Fruit fly (Drosophila melanogaster) whole organism, embryonic: ENCODE data around the gene CG10584.

ENCODE experiments used
- B-H1 ChIP-seq: fragments of 200-800 bp; sonication (Bioruptor generic); IDR thresholded peaks from 3 replicates; pipeline ENCODE4 v1.3.6; 2022; ENCODE audit warnings: missing biosample characterization, missing genetic modification characterization
- BtbVII ChIP-seq: fragments of 200-800 bp; sonication (Bioruptor generic); optimal IDR thresholded peaks from 3 replicates; lab custom pipeline; 2017; ENCODE audit warnings: missing biosample characterization, mild to moderate bottlenecking, missing genetic modification characterization
- Bteb2 ChIP-seq: fragments of 200-800 bp; sonication (Bioruptor generic); optimal IDR thresholded peaks from 2 replicates; lab custom pipeline; 2016; ENCODE audit warnings: missing biosample characterization, missing genetic modification characterization
- CG10147 ChIP-seq: fragments of 200-800 bp; sonication (Bioruptor generic); optimal IDR thresholded peaks from 2 replicates; lab custom pipeline; 2019; ENCODE audit warnings: missing biosample characterization, mild to moderate bottlenecking, missing genetic modification characterization, moderate library complexity
- CG11695 ChIP-seq: fragments of 200-800 bp; sonication (Bioruptor generic); IDR thresholded peaks from 3 replicates; pipeline ENCODE4 v1.3.6; 2022; ENCODE audit warnings: missing biosample characterization, missing genetic modification characterization
- CG12391 ChIP-seq: fragments of 200-800 bp; sonication (Bioruptor generic); optimal IDR thresholded peaks from 3 replicates; lab custom pipeline; 2018; ENCODE audit warnings: missing biosample characterization, mild to moderate bottlenecking, missing genetic modification characterization, moderate library complexity
- CG12659 ChIP-seq: fragments of 200-800 bp; sonication (Bioruptor generic); optimal IDR thresholded peaks from 3 replicates; lab custom pipeline; 2017; ENCODE audit warnings: mild to moderate bottlenecking, missing biosample characterization, missing genetic modification reagents, missing genetic modification characterization
- CG16813 ChIP-seq: fragments of 200-800 bp; sonication (Bioruptor generic); IDR thresholded peaks from 3 replicates; pipeline ENCODE4 v1.3.6; 2022; ENCODE audit warnings: missing biosample characterization, missing genetic modification characterization; ENCODE audit not compliant: partially characterized antibody
- CG17568 ChIP-seq: fragments of 200-800 bp; sonication (Bioruptor generic); optimal IDR thresholded peaks from 2 replicates; lab custom pipeline; 2018; ENCODE audit warnings: missing biosample characterization, mild to moderate bottlenecking, missing genetic modification characterization, moderate library complexity
- CG17912 ChIP-seq: fragments of 200-800 bp; sonication (Bioruptor generic); optimal IDR thresholded peaks from 2 replicates; lab custom pipeline; 2018; ENCODE audit warnings: missing biosample characterization, mild to moderate bottlenecking, missing genetic modification characterization
- CG18764 ChIP-seq: fragments of 200-800 bp; sonication (Bioruptor generic); optimal IDR thresholded peaks from 3 replicates; lab custom pipeline; 2016; ENCODE audit warnings: missing biosample characterization, missing genetic modification characterization
- CG33213 ChIP-seq: fragments of 200-800 bp; sonication (Bioruptor generic); optimal IDR thresholded peaks from 3 replicates; lab custom pipeline; 2016; ENCODE audit warnings: missing biosample characterization, missing genetic modification characterization
- CG33557 ChIP-seq: fragments of 200-800 bp; sonication (Bioruptor generic); optimal IDR thresholded peaks from 2 replicates; lab custom pipeline; 2019; ENCODE audit warnings: missing biosample characterization, mild to moderate bottlenecking, missing genetic modification characterization, moderate library complexity
- CG3838 ChIP-seq: fragments of 200-800 bp; sonication (Bioruptor generic); optimal IDR thresholded peaks from 3 replicates; lab custom pipeline; 2016; ENCODE audit warnings: missing biosample characterization, missing genetic modification characterization
- CG3995 ChIP-seq: fragments of 200-800 bp; sonication (Bioruptor generic); optimal IDR thresholded peaks from 3 replicates; lab custom pipeline; 2016; ENCODE audit warnings: missing biosample characterization, missing genetic modification characterization
- CG42726 ChIP-seq: fragments of 200-800 bp; sonication (Bioruptor generic); IDR thresholded peaks from 2 replicates; pipeline ENCODE4 v1.3.6; 2022; ENCODE audit warnings: missing biosample characterization, missing genetic modification characterization; ENCODE audit not compliant: partially characterized antibody
- CG4328 ChIP-seq: fragments of 200-800 bp; sonication (Bioruptor generic); optimal IDR thresholded peaks from 3 replicates; lab custom pipeline; 2017; ENCODE audit warnings: missing biosample characterization, missing genetic modification reagents, missing genetic modification characterization
- CG6683 ChIP-seq: fragments of 200-800 bp; sonication (Bioruptor generic); optimal IDR thresholded peaks from 2 replicates; lab custom pipeline; 2017; ENCODE audit warnings: missing biosample characterization, mild to moderate bottlenecking, missing genetic modification characterization, missing genetic modification reagents
- CG7357 ChIP-seq: fragments of 200-800 bp; sonication (Bioruptor generic); IDR thresholded peaks from 3 replicates; pipeline ENCODE4 v1.3.6; 2022; ENCODE audit warnings: missing biosample characterization, missing genetic modification characterization
- CG8359 ChIP-seq: fragments of 200-800 bp; sonication (Bioruptor generic); optimal IDR thresholded peaks from 2 replicates; lab custom pipeline; 2017; ENCODE audit warnings: missing biosample characterization, mild to moderate bottlenecking, missing genetic modification characterization, borderline replicate concordance
- CHES-1-like ChIP-seq: fragments of 200-800 bp; sonication (Bioruptor generic); optimal IDR thresholded peaks from 2 replicates; lab custom pipeline; 2016; ENCODE audit warnings: missing biosample characterization, missing genetic modification characterization
- CrebB ChIP-seq: fragments of 200-800 bp; sonication (Bioruptor generic); optimal IDR thresholded peaks from 3 replicates; lab custom pipeline; 2018; ENCODE audit warnings: missing biosample characterization, mild to moderate bottlenecking, missing genetic modification characterization
- Doc2 ChIP-seq: fragments of 200-800 bp; sonication (Bioruptor generic); IDR thresholded peaks from 2 replicates; pipeline ENCODE4 v1.3.6; 2022; ENCODE audit warnings: missing biosample characterization, missing genetic modification characterization
- Fer3 ChIP-seq: fragments of 200-800 bp; sonication (Bioruptor generic); optimal IDR thresholded peaks from 2 replicates; lab custom pipeline; 2018; ENCODE audit warnings: missing biosample characterization, mild to moderate bottlenecking, missing genetic modification characterization, moderate library complexity
- GATAe ChIP-seq: fragments of 200-800 bp; sonication (Bioruptor generic); conservative IDR thresholded peaks from 2 replicates; pipeline ENCODE4 v1.3.6; 2022; ENCODE audit warnings: missing biosample characterization, missing genetic modification characterization
- H15 ChIP-seq: fragments of 200-800 bp; sonication (Bioruptor generic); IDR thresholded peaks from 3 replicates; pipeline ENCODE4 v1.3.6; 2022; ENCODE audit warnings: missing biosample characterization, missing genetic modification characterization
- H2.0 ChIP-seq: fragments of 200-800 bp; sonication (Bioruptor generic); IDR thresholded peaks from 2 replicates; pipeline ENCODE4 v1.3.6; 2022; ENCODE audit warnings: missing biosample characterization, missing genetic modification characterization
- Hmx ChIP-seq: fragments of 200-800 bp; sonication (Bioruptor generic); optimal IDR thresholded peaks from 2 replicates; lab custom pipeline; 2016; ENCODE audit warnings: missing biosample characterization, missing genetic modification characterization
- Med ChIP-seq: fragments of 200-800 bp; sonication (Bioruptor generic); peaks from one replicate; lab custom pipeline; 2016; ENCODE audit warnings: missing biosample characterization, missing genetic modification characterization, mild to moderate bottlenecking, inconsistent platforms, moderate library complexity
- NC2β ChIP-seq: fragments of 200-800 bp; sonication (Bioruptor generic); optimal IDR thresholded peaks from 2 replicates; lab custom pipeline; 2016; ENCODE audit warnings: missing biosample characterization, missing genetic modification characterization
- Sin3A ChIP-seq: fragments of >200 bp; optimal IDR thresholded peaks from 2 replicates; lab custom pipeline; 2018
- Sry-δ ChIP-seq: fragments of 200-800 bp; sonication (Bioruptor generic); optimal IDR thresholded peaks from 2 replicates; lab custom pipeline; 2016; ENCODE audit warnings: missing biosample characterization, missing genetic modification characterization
- Xrp1 ChIP-seq: fragments of 200-800 bp; sonication (Bioruptor generic); IDR thresholded peaks from 2 replicates; pipeline ENCODE4 v1.3.6; 2022; ENCODE audit warnings: missing biosample characterization, missing genetic modification characterization
- disco-r ChIP-seq: fragments of 200-800 bp; sonication (Bioruptor generic); optimal IDR thresholded peaks from 2 replicates; lab custom pipeline; 2016; ENCODE audit warnings: missing biosample characterization, missing genetic modification characterization
- fd102C ChIP-seq: fragments of 200-800 bp; sonication (Bioruptor generic); optimal IDR thresholded peaks from 2 replicates; lab custom pipeline; 2018; ENCODE audit warnings: missing biosample characterization, mild to moderate bottlenecking, missing genetic modification characterization, moderate library complexity
- fd64A ChIP-seq: fragments of 200-800 bp; sonication (Bioruptor generic); optimal IDR thresholded peaks from 3 replicates; lab custom pipeline; 2018; ENCODE audit warnings: missing biosample characterization, mild to moderate bottlenecking, missing genetic modification characterization
- gem ChIP-seq: fragments of 200-800 bp; sonication (Bioruptor generic); optimal IDR thresholded peaks from 2 replicates; lab custom pipeline; 2019; ENCODE audit warnings: missing biosample characterization, mild to moderate bottlenecking, missing genetic modification characterization, moderate library complexity
- jing ChIP-seq: fragments of 200-800 bp; sonication (Bioruptor generic); optimal IDR thresholded peaks from 2 replicates; lab custom pipeline; 2018; ENCODE audit warnings: missing biosample characterization, mild to moderate bottlenecking, missing genetic modification characterization
- kni ChIP-seq: fragments of 200-800 bp; sonication (Bioruptor generic); optimal IDR thresholded peaks from 3 replicates; lab custom pipeline; 2017; ENCODE audit warnings: mild to moderate bottlenecking, missing biosample characterization, missing genetic modification reagents, missing genetic modification characterization
- luna ChIP-seq: fragments of 200-800 bp; sonication (Bioruptor generic); optimal IDR thresholded peaks from 2 replicates; lab custom pipeline; 2016; ENCODE audit warnings: missing biosample characterization, missing genetic modification characterization
- mld ChIP-seq: fragments of 200-800 bp; sonication (Bioruptor generic); IDR thresholded peaks from 3 replicates; pipeline ENCODE4 v1.3.6; 2022; ENCODE audit warnings: missing biosample characterization, missing genetic modification characterization; ENCODE audit not compliant: partially characterized antibody
- nerfin-1 ChIP-seq: fragments of 200-800 bp; sonication (Bioruptor generic); optimal IDR thresholded peaks from 3 replicates; lab custom pipeline; 2019; ENCODE audit warnings: missing biosample characterization, mild to moderate bottlenecking, missing genetic modification characterization, moderate library complexity
- otp ChIP-seq: fragments of 200-800 bp; sonication (Bioruptor generic); IDR thresholded peaks from 3 replicates; pipeline ENCODE4, ENCODE4 v1.3.6; 2022; ENCODE audit warnings: missing biosample characterization, missing genetic modification characterization
- pan ChIP-seq, 4 experiments: fragments of >200 bp in 3 of 4; fragments of 200-800 bp in 1 of 4; sonication (Bioruptor generic) in 1 of 4; optimal IDR thresholded peaks in 3 of 4; IDR thresholded peaks in 1 of 4; 2 replicates each; pipeline versions ENCODE4 v1.3.6 to Lab custom; 2017 to 2022; ENCODE audit warnings: missing biosample characterization in 2 of 4, missing genetic modification characterization in 2 of 4, mixed read lengths in 1 of 4
- peb ChIP-seq: fragments of 200-800 bp; sonication (Bioruptor generic); IDR thresholded peaks from 2 replicates; pipeline ENCODE4 v1.3.6; 2022; ENCODE audit warnings: missing biosample characterization, missing genetic modification characterization
- pum ChIP-seq: fragments of 200-800 bp; sonication (Bioruptor generic); optimal IDR thresholded peaks from 2 replicates; lab custom pipeline; 2016; ENCODE audit warnings: missing biosample characterization, missing genetic modification characterization
- rib ChIP-seq: fragments of 200-800 bp; sonication (Bioruptor generic); IDR thresholded peaks from 2 replicates; pipeline ENCODE4 v1.3.6; 2022; ENCODE audit warnings: missing biosample characterization, missing genetic modification characterization
- stwl ChIP-seq: fragments of 200-800 bp; sonication (Bioruptor generic); optimal IDR thresholded peaks from 3 replicates; lab custom pipeline; 2018; ENCODE audit warnings: missing biosample characterization, mild to moderate bottlenecking, missing genetic modification characterization, moderate library complexity
- zfh2 ChIP-seq: fragments of 200-800 bp; sonication (Bioruptor generic); optimal IDR thresholded peaks from 2 replicates; lab custom pipeline; 2016; ENCODE audit warnings: missing biosample characterization, missing genetic modification characterization

The CG10584 gene

DNA sequence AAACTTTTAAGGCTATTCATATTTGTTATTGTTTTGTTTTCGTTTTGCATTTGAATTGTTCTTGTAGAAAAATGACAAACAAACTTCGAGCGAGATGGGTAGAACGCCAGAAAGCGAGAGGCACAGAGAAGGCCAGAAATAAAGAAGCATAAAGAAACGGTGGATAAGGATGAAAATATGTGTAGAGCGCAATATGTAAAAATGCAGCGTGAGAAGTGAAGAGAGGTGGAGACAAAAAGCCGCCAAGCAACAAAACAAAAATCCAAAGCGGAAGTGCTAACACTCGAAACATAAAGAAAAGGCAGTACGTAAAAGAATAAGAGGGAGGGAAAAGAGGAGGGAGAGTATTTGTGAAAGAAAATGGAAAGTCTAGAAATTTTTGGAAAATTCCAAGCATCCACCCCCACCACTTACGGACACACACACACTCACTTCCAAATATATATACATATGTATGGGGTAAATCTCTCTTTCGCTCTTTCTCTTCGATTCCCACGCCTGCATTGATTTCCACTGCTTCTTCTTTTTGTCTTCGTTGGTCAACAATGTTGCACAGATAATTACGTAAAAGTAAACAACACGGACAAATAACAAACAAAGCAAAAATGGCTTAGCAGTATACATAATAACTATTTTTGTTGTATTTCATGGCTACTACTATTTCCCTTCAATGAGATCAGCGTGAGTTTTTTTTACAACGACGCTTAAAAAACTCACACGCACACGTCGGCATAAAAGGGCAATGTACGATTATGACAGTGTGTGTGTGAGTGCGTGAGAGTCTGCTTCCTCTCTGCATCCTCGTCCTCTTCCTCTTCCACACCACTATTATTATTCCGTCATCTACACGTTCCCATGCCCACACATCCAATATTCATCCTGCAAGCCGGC, 23.6 kb downstream of the CG10584 start (continued):
- no peak for TF ChIP-seq mld (GFP tag; lab: Robert Waterston, UW)
- no peak for TF ChIP-seq CG7357 (GFP tag; lab: Robert Waterston, UW)
- no peak for TF ChIP-seq B-H1 (GFP tag; lab: Robert Waterston, UW)
- TF ChIP-seq fd102C (GFP tag; lab: Kevin White, UChicago): peak; percentile 94
- TF ChIP-seq gem (tag; lab: Kevin White, UChicago): no peak
- TF ChIP-seq CrebB (tag; lab: Kevin White, UChicago): no peak
- no peak for TF ChIP-seq CG11695 (GFP tag; lab: Robert Waterston, UW)
- no peak for TF ChIP-seq BtbVII
- no peak for TF ChIP-seq CHES-1-like (GFP tag; lab: Kevin White, UChicago)
- no peak for TF ChIP-seq CG4328 (GFP tag; lab: Kevin White, UChicago)
- TF ChIP-seq CG6683 (GFP tag; lab: Kevin White, UChicago): no peak
- TF ChIP-seq NC2β (GFP tag; lab: Kevin White, UChicago): peak; percentile 5
- TF ChIP-seq otp: peak; percentile 65; the same call in 1 of the 3 replicates
- TF ChIP-seq CG16813 (GFP tag; lab: Robert Waterston, UW): no peak
- no peak for TF ChIP-seq CG17912 (GFP tag; lab: Kevin White, UChicago)
- no peak for TF ChIP-seq CG3838 (GFP tag; lab: Kevin White, UChicago)
- TF ChIP-seq stwl (tag; lab: Kevin White, UChicago): no peak
- TF ChIP-seq luna (GFP tag; lab: Kevin White, UChicago): no peak
- peak; percentile 21 for TF ChIP-seq CG33213 (GFP tag; lab: Kevin White, UChicago)
- no peak for TF ChIP-seq CG10147 (GFP tag; lab: Kevin White, UChicago)
- TF ChIP-seq GATAe (GFP tag; lab: Robert Waterston, UW): no peak
- TF ChIP-seq pan (optimal IDR thresholded peaks at IDR 0.05; lab: Kevin White, UChicago): no peak
- TF ChIP-seq pan (GFP tag; optimal IDR thresholded peaks at IDR 0.05 in 1 of 2, IDR thresholded peaks at IDR 0.05 in 1 of 2): no peak
- TF ChIP-seq Bteb2 (GFP tag; lab: Kevin White, UChicago): no peak
- TF ChIP-seq peb: no peak
- TF ChIP-seq Xrp1 (GFP tag; lab: Robert Waterston, UW): peak; percentile 65
- TF ChIP-seq CG8359 (GFP tag; lab: Kevin White, UChicago): no peak
- no peak for TF ChIP-seq pum (GFP tag; lab: Kevin White, UChicago)
- TF ChIP-seq kni (GFP tag; lab: Kevin White, UChicago): peak; percentile 83
- no peak for TF ChIP-seq Fer3
- TF ChIP-seq nerfin-1 (tag; lab: Kevin White, UChicago): no peak
- TF ChIP-seq H2.0 (GFP tag; lab: Robert Waterston, UW): no peak
- TF ChIP-seq Hmx (GFP tag; lab: Kevin White, UChicago): no peak
- no peak for TF ChIP-seq jing (GFP tag; lab: Kevin White, UChicago)
- no peak for TF ChIP-seq CG17568
- no peak for TF ChIP-seq CG3995 (GFP tag; lab: Kevin White, UChicago)
- TF ChIP-seq rib (GFP tag; lab: Robert Waterston, UW): no peak
- TF ChIP-seq fd64A (GFP tag; lab: Kevin White, UChicago): peak; percentile 65
- TF ChIP-seq Doc2 (GFP tag; lab: Robert Waterston, UW): no peak
- TF ChIP-seq Med: peak; percentile 83
- peak; percentile 1 for TF ChIP-seq CG12391 (tag; lab: Kevin White, UChicago)
- peak; percentile 42 for TF ChIP-seq CG18764 (GFP tag; lab: Kevin White, UChicago)
- peak; percentile 77 for TF ChIP-seq CG33557 (GFP tag; lab: Kevin White, UChicago)
- no peak for TF ChIP-seq CG12659 (GFP tag; lab: Kevin White, UChicago)
- TF ChIP-seq CG42726 (GFP tag; lab: Robert Waterston, UW): no peak
- TF ChIP-seq H15 (GFP tag; lab: Robert Waterston, UW): no peak
- TF ChIP-seq zfh2 (GFP tag; lab: Kevin White, UChicago): no peak
- no peak for TF ChIP-seq Sin3A
- no peak for TF ChIP-seq Sry-δ
- no peak for TF ChIP-seq disco-r (GFP tag; lab: Kevin White, UChicago)
